Worm (Caenorhabditis elegans) whole organism, L1 larva: ENCODE data around the gene rps-11.

Experiments used
- C04F5.9 ChIP-seq: sonication (generic microtip); optimal IDR thresholded peaks from 2 replicates; lab custom pipeline; 2016; ENCODE audit warnings: missing genetic modification characterization, missing compliant biosample characterization
- C16A3.4 ChIP-seq: fragments of 150-350 bp; optimal IDR thresholded peaks from 2 replicates; lab custom pipeline; 2014; ENCODE audit warnings: missing biosample characterization, missing genetic modification characterization
- C34B4.2 ChIP-seq: sonication (generic microtip); optimal IDR thresholded peaks from 2 replicates; lab custom pipeline; 2017; ENCODE audit warnings: mild to moderate bottlenecking, missing genetic modification characterization, missing compliant biosample characterization
- F16B12.6 ChIP-seq: fragments of 150-350 bp; optimal IDR thresholded peaks from 2 replicates; lab custom pipeline; 2014; ENCODE audit warnings: missing biosample characterization, missing genetic modification characterization
- aha-1 ChIP-seq: fragments of 150-350 bp; optimal IDR thresholded peaks from 2 replicates; lab custom pipeline; 2014; ENCODE audit warnings: missing biosample characterization, missing genetic modification characterization
- aly-2 ChIP-seq: fragments of 150-350 bp; optimal IDR thresholded peaks from 2 replicates; lab custom pipeline; 2014; ENCODE audit warnings: missing biosample characterization, missing genetic modification characterization
- ama-1 ChIP-seq: fragments of 150-350 bp; optimal IDR thresholded peaks from 2 replicates; lab custom pipeline; 2014
- blmp-1 ChIP-seq: fragments of 150-350 bp; optimal IDR thresholded peaks from 2 replicates; lab custom pipeline; 2014; ENCODE audit warnings: missing biosample characterization, missing genetic modification characterization
- ceh-8 ChIP-seq: fragments of 200-800 bp; sonication (Bioruptor generic); optimal IDR thresholded peaks from 2 replicates; lab custom pipeline; 2018; ENCODE audit warnings: mild to moderate bottlenecking, missing genetic modification characterization, moderate library complexity, missing compliant biosample characterization
- ceh-82 ChIP-seq, 3 experiments: fragments of 150-350 bp in 1 of 3; sonication (generic microtip) in 2 of 3; optimal IDR thresholded peaks; 2 replicates each; lab custom pipeline; 2014 to 2017; ENCODE audit warnings: missing biosample characterization in 3 of 3, missing genetic modification characterization in 3 of 3
- ceh-88 ChIP-seq: fragments of 200-800 bp; sonication (Bioruptor generic); IDR thresholded peaks from 2 replicates; pipeline ENCODE4 v1.3.6; 2022; ENCODE audit warnings: missing genetic modification characterization, missing compliant biosample characterization
- dpl-1 ChIP-seq, 3 experiments: fragments of 150-350 bp in 2 of 3; sonication (generic microtip) in 1 of 3; optimal IDR thresholded peaks; 2 replicates each; lab custom pipeline; 2014 to 2017; ENCODE audit warnings: missing biosample characterization in 3 of 3, missing genetic modification characterization in 3 of 3, missing genetic modification reagents in 3 of 3
- dsc-1 ChIP-seq: sonication (generic microtip); optimal IDR thresholded peaks from 2 replicates; lab custom pipeline; 2016; ENCODE audit warnings: mild to moderate bottlenecking, missing genetic modification characterization, missing compliant biosample characterization
- efl-1 ChIP-seq, 4 experiments: fragments of 150-350 bp; optimal IDR thresholded peaks in 3 of 4; peaks in 1 of 4; 1 replicate in 1 of 4; 2 replicates in 3 of 4; lab custom pipeline; 2014; ENCODE audit warnings: missing biosample characterization in 2 of 4, missing genetic modification characterization in 2 of 4, missing genetic modification reagents in 2 of 4
- elt-2 ChIP-seq: sonication (generic microtip); optimal IDR thresholded peaks from 2 replicates; lab custom pipeline; 2016; ENCODE audit warnings: missing genetic modification characterization, mild to moderate bottlenecking, inconsistent platforms, missing compliant biosample characterization, missing genetic modification reagents
- elt-3 ChIP-seq, 6 experiments: fragments of 150-350 bp in 1 of 6; sonication (generic microtip); optimal IDR thresholded peaks; 2 replicates each; lab custom pipeline; 2017 to 2018; ENCODE audit warnings: missing biosample characterization in 6 of 6, missing genetic modification characterization in 6 of 6, inconsistent platforms in 1 of 6
- fkh-4 ChIP-seq: sonication (generic microtip); optimal IDR thresholded peaks from 2 replicates; lab custom pipeline; 2016; ENCODE audit warnings: missing compliant biosample characterization, missing genetic modification characterization, borderline replicate concordance
- fkh-8 ChIP-seq: sonication (generic microtip); optimal IDR thresholded peaks from 2 replicates; lab custom pipeline; 2016; ENCODE audit warnings: mild to moderate bottlenecking, missing genetic modification characterization, missing compliant biosample characterization
- hlh-17 ChIP-seq: fragments of 200-800 bp; sonication (Bioruptor generic); optimal IDR thresholded peaks from 2 replicates; lab custom pipeline; 2018; ENCODE audit warnings: missing genetic modification characterization, mild to moderate bottlenecking, missing compliant biosample characterization, moderate library complexity, borderline replicate concordance
- hlh-4 ChIP-seq: sonication (generic microtip); optimal IDR thresholded peaks from 2 replicates; lab custom pipeline; 2016; ENCODE audit warnings: mild to moderate bottlenecking, missing genetic modification characterization, missing compliant biosample characterization
- isw-1 ChIP-seq: fragments of 200-800 bp; sonication (Bioruptor generic); IDR thresholded peaks from 2 replicates; pipeline ENCODE4 v1.3.6; 2022; ENCODE audit warnings: missing genetic modification characterization, missing compliant biosample characterization
- jun-1 ChIP-seq: fragments of 150-350 bp; optimal IDR thresholded peaks from 2 replicates; lab custom pipeline; 2014; ENCODE audit warnings: missing biosample characterization, missing genetic modification reagents, missing genetic modification characterization
- lin-14 ChIP-seq: fragments of 200-800 bp; sonication (Bioruptor generic); optimal IDR thresholded peaks from 2 replicates; lab custom pipeline; 2018; ENCODE audit warnings: mild to moderate bottlenecking, missing genetic modification characterization, moderate library complexity, missing compliant biosample characterization
- lin-15B ChIP-seq: fragments of 150-350 bp; sonication (generic microtip); optimal IDR thresholded peaks from 3 replicates; lab custom pipeline; 2014; ENCODE audit warnings: missing biosample characterization, missing genetic modification characterization
- lin-39 ChIP-seq: fragments of 150-350 bp; optimal IDR thresholded peaks from 2 replicates; lab custom pipeline; 2014; ENCODE audit warnings: missing biosample characterization, missing genetic modification reagents, missing genetic modification characterization
- lsy-2 ChIP-seq, 2 experiments: fragments of 150-350 bp; optimal IDR thresholded peaks; 2 replicates each; lab custom pipeline; 2014; ENCODE audit warnings: missing biosample characterization in 2 of 2, missing genetic modification characterization in 2 of 2
- mep-1 ChIP-seq: fragments of 150-350 bp; optimal IDR thresholded peaks from 2 replicates; lab custom pipeline; 2014; ENCODE audit warnings: missing biosample characterization, missing genetic modification characterization
- nhr-11 ChIP-seq: fragments of 150-350 bp; optimal IDR thresholded peaks from 2 replicates; lab custom pipeline; 2014; ENCODE audit warnings: missing biosample characterization, missing genetic modification characterization
- nhr-12 ChIP-seq: sonication (generic microtip); optimal IDR thresholded peaks from 2 replicates; lab custom pipeline; 2017; ENCODE audit warnings: missing biosample characterization, missing genetic modification characterization
- nhr-20 ChIP-seq: sonication (generic microtip); optimal IDR thresholded peaks from 2 replicates; lab custom pipeline; 2016; ENCODE audit warnings: mild to moderate bottlenecking, missing genetic modification characterization, missing compliant biosample characterization
- nhr-237 ChIP-seq: fragments of 150-350 bp; optimal IDR thresholded peaks from 2 replicates; lab custom pipeline; 2014; ENCODE audit warnings: missing biosample characterization, missing genetic modification characterization
- nhr-28 ChIP-seq: fragments of 150-350 bp; optimal IDR thresholded peaks from 2 replicates; lab custom pipeline; 2014; ENCODE audit warnings: missing biosample characterization, missing genetic modification characterization
- nhr-47 ChIP-seq: sonication (generic microtip); optimal IDR thresholded peaks from 2 replicates; lab custom pipeline; 2016; ENCODE audit warnings: mild to moderate bottlenecking, missing genetic modification characterization, moderate library complexity, missing compliant biosample characterization
- nhr-77 ChIP-seq: fragments of 150-350 bp; optimal IDR thresholded peaks from 2 replicates; lab custom pipeline; 2014; ENCODE audit warnings: missing biosample characterization, missing genetic modification characterization
- nhr-85 ChIP-seq: sonication (generic microtip); peaks from one replicate; lab custom pipeline; 2016; ENCODE audit warnings: missing genetic modification characterization, inconsistent platforms, missing compliant biosample characterization
- nhr-90 ChIP-seq: sonication (generic microtip); optimal IDR thresholded peaks from 2 replicates; lab custom pipeline; 2016; ENCODE audit warnings: mild to moderate bottlenecking, missing genetic modification characterization, missing compliant biosample characterization; ENCODE audit not compliant: poor library complexity
- pqm-1 ChIP-seq: sonication (generic microtip); optimal IDR thresholded peaks from 3 replicates; lab custom pipeline; 2017; ENCODE audit warnings: missing biosample characterization, missing genetic modification characterization
- skn-1 ChIP-seq: fragments of 150-350 bp; optimal IDR thresholded peaks from 2 replicates; lab custom pipeline; 2014; ENCODE audit warnings: missing biosample characterization, missing genetic modification characterization
- snpc-4 ChIP-seq: fragments of 150-350 bp; optimal IDR thresholded peaks from 2 replicates; lab custom pipeline; 2014; ENCODE audit warnings: missing biosample characterization, missing genetic modification characterization
- snu-23 ChIP-seq: sonication (generic microtip); optimal IDR thresholded peaks from 2 replicates; lab custom pipeline; 2016; ENCODE audit warnings: missing genetic modification characterization, missing compliant biosample characterization
- sox-4 ChIP-seq: sonication (generic microtip); optimal IDR thresholded peaks from 2 replicates; lab custom pipeline; 2016; ENCODE audit warnings: missing genetic modification characterization, missing compliant biosample characterization
- swsn-7 ChIP-seq: sonication (generic microtip); optimal IDR thresholded peaks from 2 replicates; lab custom pipeline; 2016; ENCODE audit warnings: missing genetic modification characterization, missing compliant biosample characterization
- tbx-2 ChIP-seq: sonication (generic microtip); optimal IDR thresholded peaks from 2 replicates; lab custom pipeline; 2016; ENCODE audit warnings: missing genetic modification characterization, missing compliant biosample characterization
- tlp-1 ChIP-seq: fragments of 150-350 bp; optimal IDR thresholded peaks from 2 replicates; lab custom pipeline; 2014; ENCODE audit warnings: missing biosample characterization, missing genetic modification characterization
- unc-130 ChIP-seq: fragments of 150-350 bp; optimal IDR thresholded peaks from 2 replicates; lab custom pipeline; 2017; ENCODE audit warnings: missing biosample characterization, missing genetic modification characterization, inconsistent platforms
- unc-30 ChIP-seq: sonication (generic microtip); optimal IDR thresholded peaks from 2 replicates; lab custom pipeline; 2017; ENCODE audit warnings: missing biosample characterization, missing genetic modification characterization
- unc-98 ChIP-seq: fragments of 200-800 bp; sonication (Bioruptor generic); IDR thresholded peaks from 2 replicates; pipeline ENCODE4 v1.3.6; 2022; ENCODE audit warnings: missing genetic modification characterization, missing compliant biosample characterization
- vab-15 ChIP-seq: sonication (generic microtip); optimal IDR thresholded peaks from 2 replicates; lab custom pipeline; 2017; ENCODE audit warnings: missing genotype, mild to moderate bottlenecking, missing genetic modification characterization, missing compliant biosample characterization
- xbp-1 ChIP-seq: sonication (generic microtip); optimal IDR thresholded peaks from 2 replicates; lab custom pipeline; 2016; ENCODE audit warnings: missing genetic modification characterization, missing compliant biosample characterization
- ztf-11 ChIP-seq, 2 experiments: sonication (generic microtip); optimal IDR thresholded peaks; 2 replicates each; lab custom pipeline; 2016 to 2017; ENCODE audit warnings: missing genetic modification characterization in 2 of 2, missing biosample characterization in 1 of 2, missing compliant biosample characterization in 1 of 2
- ztf-4 ChIP-seq: fragments of 150-350 bp; optimal IDR thresholded peaks from 2 replicates; lab custom pipeline; 2014; ENCODE audit warnings: missing biosample characterization, missing genetic modification characterization

The rps-11 gene

DNA sequence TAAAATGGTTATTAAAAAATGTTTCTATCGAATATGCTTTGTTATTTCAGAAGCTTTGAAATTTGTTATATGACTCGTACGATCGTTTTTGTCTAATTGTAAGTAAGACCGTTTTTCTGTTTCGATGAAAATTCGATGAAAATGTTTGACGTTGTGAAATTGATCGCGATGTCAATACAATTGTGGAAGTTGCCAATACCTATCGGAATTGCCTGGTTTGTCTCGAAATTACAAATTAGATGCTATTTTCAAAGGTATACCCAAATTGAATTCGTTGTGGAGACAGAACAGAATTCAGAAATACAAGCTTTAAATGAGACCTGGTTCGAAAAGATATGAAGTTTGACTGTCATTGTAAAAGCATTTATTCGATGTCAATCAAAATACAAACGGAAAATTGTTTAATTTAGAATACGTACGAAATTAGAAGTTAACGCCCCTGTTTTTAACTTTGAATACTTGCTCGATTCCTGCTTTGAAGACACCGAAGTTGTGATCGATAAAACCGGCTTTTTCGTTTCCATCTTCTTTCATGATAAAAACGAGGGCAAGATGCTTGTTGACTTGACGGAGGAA lies 912 bp downstream of the rps-11 start:
- peak; percentile 1 for TF ChIP-seq nhr-85 (tag; lab: Kevin White, UChicago)
- peak in 1 of 2 experiments; percentile 22 for TF ChIP-seq lsy-2 (tag; optimal IDR thresholded peaks at IDR 0.05; lab: Kevin White, UChicago)
- TF ChIP-seq ama-1 (lab: Kevin White, UChicago) = peak; percentile 13
- TF ChIP-seq ceh-8 = no peak
- TF ChIP-seq nhr-237 = no peak
- no peak for TF ChIP-seq isw-1 (GFP tag; lab: Robert Waterston, UW)

DNA sequence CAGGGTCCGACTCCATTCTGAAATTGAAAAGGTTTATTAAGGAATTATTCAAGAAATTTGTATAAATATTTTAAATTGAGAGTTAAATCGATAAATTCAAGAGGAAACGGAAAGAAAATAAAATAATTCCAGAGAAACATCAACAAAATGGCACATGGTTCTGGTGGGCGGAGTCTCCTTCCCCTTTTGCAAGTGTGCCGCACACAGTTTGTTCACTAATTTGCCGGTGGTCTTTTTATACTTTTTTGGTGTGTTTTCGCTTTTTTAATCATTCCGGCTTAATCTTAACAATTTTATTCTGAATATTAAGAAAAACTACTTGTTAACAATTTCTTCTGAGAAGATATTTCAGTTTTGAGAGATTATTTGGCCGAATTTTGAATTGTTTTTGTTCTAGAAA lies 2.5 kb downstream of the rps-11 start, which contains the start of the genes ragc-1 and Y24F12A.1:
Gene ragc-1, minus strand, starts transcription at position 25 of the 400 bp plus-strand sequence.
Gene Y24F12A.1, plus strand, starts transcription at position 346 of the 400 bp plus-strand sequence.
- TF ChIP-seq lin-14 (GFP tag; lab: Kevin White, UChicago) = peak; percentile 55
- no peak for TF ChIP-seq nhr-12 (tag; lab: Kevin White, UChicago)
- no peak for TF ChIP-seq C34B4.2
- peak; percentile 24 for TF ChIP-seq tbx-2 (tag; lab: Kevin White, UChicago)
- TF ChIP-seq snpc-4 (tag; lab: Kevin White, UChicago) = no peak
- no peak for TF ChIP-seq ztf-4
- peak; percentile 41 for TF ChIP-seq nhr-47 (tag; lab: Kevin White, UChicago)
- no peak for TF ChIP-seq nhr-237
- TF ChIP-seq nhr-20 = peak; percentile 47
- no peak for TF ChIP-seq F16B12.6
- no peak for TF ChIP-seq sox-4
- peak in 1 of 6 experiments; percentile 66 for TF ChIP-seq elt-3 (tag; optimal IDR thresholded peaks at IDR 0.05; lab: Kevin White, UChicago)
- peak in 2 of 3 experiments; percentile 26 to 46 for TF ChIP-seq ceh-82 (tag; optimal IDR thresholded peaks at IDR 0.05; lab: Kevin White, UChicago)
- no peak for TF ChIP-seq hlh-4
- TF ChIP-seq vab-15 (tag; lab: Kevin White, UChicago) = peak; percentile 26
- peak; percentile 13 for TF ChIP-seq lin-15B (tag; lab: Kevin White, UChicago)
- TF ChIP-seq nhr-77 = no peak
- peak; percentile 38 for TF ChIP-seq mep-1 (tag; lab: Kevin White, UChicago)
- no peak for TF ChIP-seq elt-2
- TF ChIP-seq nhr-11 (tag; lab: Kevin White, UChicago) = no peak
- peak; percentile 58 for TF ChIP-seq blmp-1 (tag; lab: Kevin White, UChicago)
- TF ChIP-seq swsn-7 (tag; lab: Kevin White, UChicago) = peak; percentile 39
- TF ChIP-seq unc-98 = no peak
- TF ChIP-seq unc-130 = peak; percentile 61
- peak; percentile 22 for TF ChIP-seq fkh-8 (tag; lab: Kevin White, UChicago)
- TF ChIP-seq lsy-2 (tag; optimal IDR thresholded peaks at IDR 0.05; lab: Kevin White, UChicago) = peak; percentile 58 to 68
- TF ChIP-seq tlp-1 = no peak
- TF ChIP-seq ceh-88 (GFP tag; lab: Robert Waterston, UW) = no peak
- TF ChIP-seq aly-2 (tag; lab: Kevin White, UChicago) = no peak
- TF ChIP-seq fkh-4 = no peak
- peak; percentile 34 for TF ChIP-seq dsc-1 (tag; lab: Kevin White, UChicago)
- TF ChIP-seq ztf-11 (tag; optimal IDR thresholded peaks at IDR 0.05; lab: Kevin White, UChicago) = no peak
- peak; percentile 28 to 48 for TF ChIP-seq efl-1 (optimal IDR thresholded peaks at IDR 0.05; lab: Kevin White, UChicago)
- TF ChIP-seq efl-1 (GFP tag; optimal IDR thresholded peaks at IDR 0.05 in 1 of 2; lab: Kevin White, UChicago) = peak; percentile 53 to 92
- no peak for TF ChIP-seq unc-30 (tag; lab: Kevin White, UChicago)
- TF ChIP-seq aha-1 = no peak
- no peak for TF ChIP-seq ama-1 (lab: Kevin White, UChicago)
- TF ChIP-seq snu-23 (GFP tag; lab: Kevin White, UChicago) = peak; percentile 41
- no peak for TF ChIP-seq lin-39 (tag; lab: Kevin White, UChicago)
- no peak for TF ChIP-seq jun-1 (tag; lab: Kevin White, UChicago)
- no peak for TF ChIP-seq nhr-28 (tag; lab: Kevin White, UChicago)
- TF ChIP-seq C04F5.9 (tag; lab: Kevin White, UChicago) = no peak
- TF ChIP-seq nhr-90 (tag; lab: Kevin White, UChicago) = peak; percentile 51
- peak; percentile 42 for TF ChIP-seq xbp-1 (tag; lab: Kevin White, UChicago)
- TF ChIP-seq hlh-17 = no peak
- TF ChIP-seq C16A3.4 (tag; lab: Kevin White, UChicago) = peak; percentile 53
- TF ChIP-seq dpl-1 (GFP tag; optimal IDR thresholded peaks at IDR 0.05; lab: Kevin White, UChicago) = peak; percentile 28 to 64 (median 44)
- TF ChIP-seq pqm-1 (tag; lab: Kevin White, UChicago) = no peak
- TF ChIP-seq skn-1 = peak; percentile 54
